Fruit fly (Drosophila melanogaster) whole organism, wandering third instar larva: ENCODE data around the gene Msp300.

Experiments
- br ChIP-seq: fragments of 200-800 bp; sonication (Bioruptor generic); optimal IDR thresholded peaks from 2 replicates; lab custom pipeline; 2016; ENCODE audit warnings: missing biosample characterization, missing genetic modification characterization
- h ChIP-seq: fragments of 200-800 bp; sonication (Bioruptor generic); optimal IDR thresholded peaks from 3 replicates; lab custom pipeline; 2016; ENCODE audit warnings: missing biosample characterization, mild to moderate bottlenecking, missing genetic modification characterization

DNA sequence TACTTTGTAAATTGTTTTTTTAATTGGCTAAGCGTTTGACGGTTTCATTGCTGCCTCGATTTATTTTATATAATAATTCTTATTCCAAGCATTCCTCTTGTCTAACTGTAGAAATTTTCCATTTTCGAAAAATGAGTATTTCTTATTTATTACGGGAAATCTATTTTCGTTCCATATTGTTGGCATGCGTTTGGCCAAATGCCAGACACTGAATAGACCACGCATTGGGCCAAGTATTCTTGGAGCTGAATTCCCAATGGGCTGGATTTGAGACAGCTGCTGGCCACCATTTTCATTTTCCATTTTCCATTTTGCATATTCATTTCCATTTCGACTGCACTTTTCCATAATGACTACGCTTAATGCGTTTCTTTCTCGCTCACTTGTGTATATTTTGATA, 15.8 kb downstream of the Msp300 start:
- TF ChIP-seq h (GFP tag; lab: Kevin White, UChicago) = no peak
- TF ChIP-seq br = no peak
